Worm (Caenorhabditis elegans): Measurements from ENCODE around the gene F13B9.2.

The F13B9.2 gene

DNA sequence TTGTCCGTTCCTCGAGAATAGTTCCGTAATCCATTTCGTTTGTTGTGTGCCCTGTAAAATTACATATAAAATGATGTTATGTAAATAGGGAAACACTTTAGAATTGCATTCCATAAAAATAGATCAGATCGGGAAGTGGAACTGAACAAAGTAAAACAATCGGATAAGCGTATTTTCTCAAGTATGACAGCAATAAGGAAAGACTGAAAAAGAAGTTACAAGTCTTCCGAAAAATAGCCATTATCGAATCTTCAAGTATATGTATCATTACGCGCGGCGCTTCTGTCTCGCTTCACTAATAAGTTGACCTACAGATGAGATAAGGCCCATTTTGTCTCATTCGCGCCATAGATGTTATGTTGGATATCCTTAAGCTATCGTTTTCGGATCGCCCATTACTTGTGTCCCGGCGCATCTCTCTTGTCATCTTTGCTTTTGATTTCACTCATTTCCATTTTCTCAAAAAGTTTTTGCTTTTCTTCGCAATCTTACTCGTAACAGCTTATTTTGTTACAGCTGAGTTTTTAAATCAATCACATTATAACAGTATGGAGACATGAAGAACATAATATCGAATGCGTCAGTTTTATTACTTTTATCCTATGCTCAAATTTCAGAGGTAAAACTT lies at the start of gene F13B9.2, which contains the start of gene fis-2:
Gene F13B9.2, plus strand, starts transcription at position 515 of the 628 bp plus-strand sequence.
Gene fis-2, minus strand, starts transcription at position 51 of the 628 bp plus-strand sequence.
- TF ChIP-seq ama-1 (optimal IDR thresholded peaks at IDR 0.05) (no peak), aly-1 (tag; optimal IDR thresholded peaks at IDR 0.05) (no peak), scrt-1 (GFP tag; IDR thresholded peaks at IDR 0.05) (no peak), tra-4 (tag; optimal IDR thresholded peaks at IDR 0.05) (no peak), tbx-11 (GFP tag; IDR thresholded peaks at IDR 0.05) (no peak), pes-1 (GFP tag; IDR thresholded peaks at IDR 0.05) (no peak), ceh-13 (GFP tag; optimal IDR thresholded peaks at IDR 0.05) (no peak), tbx-37 (GFP tag; conservative IDR thresholded peaks at IDR 0.05) (no peak), ets-7 (tag; optimal IDR thresholded peaks at IDR 0.05) (no peak), flt-1 (GFP tag; IDR thresholded peaks at IDR 0.05) (no peak), B0310.2 (tag; optimal IDR thresholded peaks at IDR 0.05) (no peak)

DNA sequence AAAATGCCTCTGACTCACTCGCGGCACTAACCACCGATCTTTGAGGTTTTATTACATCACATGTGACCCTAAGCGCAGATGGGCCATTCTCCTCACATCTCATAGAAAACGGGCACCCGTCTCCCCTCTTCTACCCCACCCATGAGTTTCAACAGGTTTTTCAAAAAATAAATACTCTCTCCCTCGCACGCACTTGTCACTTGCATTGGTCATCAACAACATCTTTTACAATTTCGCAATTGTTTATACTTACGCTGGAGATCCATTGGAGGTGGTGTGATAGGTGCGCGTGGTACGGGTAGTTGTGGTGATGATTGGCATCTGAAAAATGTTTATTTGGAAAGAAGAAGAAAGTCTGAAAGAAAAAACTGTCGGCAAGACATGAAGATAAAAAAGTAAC lies 49.5 kb upstream of the F13B9.2 start, which contains the start of gene M60.4:
Gene M60.4, minus strand, starts transcription at position 321 of the 400 bp plus-strand sequence.
- no peak for TF ChIP-seq tbx-11 (GFP tag; IDR thresholded peaks at IDR 0.05)
- no peak for TF ChIP-seq hmbx-1 (tag; optimal IDR thresholded peaks at IDR 0.05)
- no peak for TF ChIP-seq hnd-1 (tag; optimal IDR thresholded peaks at IDR 0.05)

DNA sequence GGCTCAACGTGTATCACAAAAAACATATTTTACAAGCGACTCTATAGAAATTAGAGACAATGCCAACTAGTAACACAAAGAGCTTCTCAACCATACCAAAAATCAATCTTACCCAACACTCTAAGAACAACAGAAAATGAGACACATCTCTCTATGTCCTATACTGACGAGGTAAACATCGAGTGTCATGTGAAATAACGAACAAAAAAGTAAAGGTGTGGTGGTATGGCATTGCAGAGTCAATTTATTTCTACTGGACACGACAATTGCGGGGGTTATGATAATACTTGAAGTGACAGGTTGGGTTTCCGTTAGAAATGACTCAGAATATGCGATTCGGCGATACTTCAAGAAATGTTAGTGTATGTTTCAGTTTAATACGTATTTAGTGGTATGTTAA lies 49.0 kb upstream of the F13B9.2 start:
- TF ChIP-seq flt-1 (GFP tag; IDR thresholded peaks at IDR 0.05), result no peak
- no peak for TF ChIP-seq tbx-37 (GFP tag; conservative IDR thresholded peaks at IDR 0.05)
- TF ChIP-seq pes-1 (GFP tag; IDR thresholded peaks at IDR 0.05), result no peak
- TF ChIP-seq ceh-36 (tag; optimal IDR thresholded peaks at IDR 0.05), result no peak
- TF ChIP-seq tbx-11 (GFP tag; IDR thresholded peaks at IDR 0.05), result no peak
- no peak for TF ChIP-seq sea-1 (GFP tag; conservative IDR thresholded peaks at IDR 0.05)
- TF ChIP-seq ceh-13 (GFP tag; optimal IDR thresholded peaks at IDR 0.05), result no peak
- TF ChIP-seq F13C5.2 (tag; optimal IDR thresholded peaks at IDR 0.05), result no peak
- TF ChIP-seq tra-4 (tag; optimal IDR thresholded peaks at IDR 0.05), result no peak
- TF ChIP-seq aly-1 (tag; optimal IDR thresholded peaks at IDR 0.05), result no peak
- TF ChIP-seq hnd-1 (tag; optimal IDR thresholded peaks at IDR 0.05), result no peak
- no peak for TF ChIP-seq hmbx-1 (tag; optimal IDR thresholded peaks at IDR 0.05)
- TF ChIP-seq scrt-1 (GFP tag; IDR thresholded peaks at IDR 0.05), result no peak
- TF ChIP-seq ets-7 (tag; optimal IDR thresholded peaks at IDR 0.05), result no peak
- no peak for TF ChIP-seq hmg-4 (GFP tag; optimal IDR thresholded peaks at IDR 0.05)
- no peak for TF ChIP-seq ama-1 (optimal IDR thresholded peaks at IDR 0.05)

DNA sequence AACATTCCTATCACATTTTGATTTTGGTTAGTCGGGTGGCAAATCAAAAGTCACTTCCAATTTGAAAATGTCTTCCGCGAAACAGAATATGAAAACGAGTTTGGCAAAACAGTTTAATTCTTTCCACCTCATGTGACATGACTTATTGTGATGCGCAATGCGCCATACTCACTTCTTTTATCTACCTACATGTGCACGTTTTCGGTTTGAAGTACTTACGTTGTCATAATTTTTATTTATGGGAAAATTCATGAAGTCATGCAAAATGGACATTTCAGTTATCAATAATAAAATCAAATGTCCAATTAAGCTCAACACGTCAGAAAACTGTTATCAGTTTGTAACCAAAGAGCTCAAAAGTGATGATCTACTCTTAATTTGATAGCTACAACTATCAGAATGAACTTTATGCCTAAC lies 46.8 kb upstream of the F13B9.2 start:
- no peak for TF ChIP-seq aly-1 (tag; optimal IDR thresholded peaks at IDR 0.05)
- TF ChIP-seq flt-1 (GFP tag; IDR thresholded peaks at IDR 0.05), result no peak
- TF ChIP-seq ama-1 (optimal IDR thresholded peaks at IDR 0.05), result no peak
- TF ChIP-seq pes-1 (GFP tag; IDR thresholded peaks at IDR 0.05), result no peak
- TF ChIP-seq tbx-11 (GFP tag; IDR thresholded peaks at IDR 0.05), result no peak
- TF ChIP-seq ets-7 (tag; optimal IDR thresholded peaks at IDR 0.05), result no peak
- TF ChIP-seq ceh-13 (GFP tag; optimal IDR thresholded peaks at IDR 0.05), result no peak
- TF ChIP-seq sea-1 (GFP tag; conservative IDR thresholded peaks at IDR 0.05), result no peak
- TF ChIP-seq tra-4 (tag; optimal IDR thresholded peaks at IDR 0.05), result no peak
- TF ChIP-seq hmbx-1 (tag; optimal IDR thresholded peaks at IDR 0.05), result no peak
- no peak for TF ChIP-seq hnd-1 (tag; optimal IDR thresholded peaks at IDR 0.05)
- TF ChIP-seq B0310.2 (tag; optimal IDR thresholded peaks at IDR 0.05), result no peak
- TF ChIP-seq F13C5.2 (tag; optimal IDR thresholded peaks at IDR 0.05), result no peak
- no peak for TF ChIP-seq scrt-1 (GFP tag; IDR thresholded peaks at IDR 0.05)
- TF ChIP-seq tbx-37 (GFP tag; conservative IDR thresholded peaks at IDR 0.05), result no peak
- TF ChIP-seq hmg-4 (GFP tag; optimal IDR thresholded peaks at IDR 0.05), result no peak
- TF ChIP-seq ceh-36 (tag; optimal IDR thresholded peaks at IDR 0.05), result no peak

DNA sequence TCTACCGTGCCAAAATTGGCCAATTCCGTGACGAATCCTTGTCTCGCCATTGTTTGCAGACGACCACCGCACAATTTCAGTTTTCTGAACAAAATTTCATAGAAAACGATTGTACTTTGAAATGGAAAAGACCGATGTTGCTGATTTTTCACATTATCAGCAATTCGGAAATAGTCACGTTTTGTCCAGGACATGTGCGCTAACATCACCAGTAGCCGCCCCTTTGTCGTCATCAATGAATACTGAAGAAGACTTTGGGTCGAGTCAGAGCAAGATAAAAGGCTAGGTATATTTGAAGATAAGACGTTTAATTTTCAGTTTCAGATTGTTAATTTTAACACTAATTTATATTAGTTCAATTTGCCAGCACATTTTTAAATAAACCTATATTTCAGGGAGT lies 43.6 kb upstream of the F13B9.2 start, which contains the start of gene endu-2:
Gene endu-2, plus strand, starts transcription at position 396 of the 400 bp plus-strand sequence.
- no peak for TF ChIP-seq scrt-1 (GFP tag; IDR thresholded peaks at IDR 0.05)
- TF ChIP-seq hnd-1 (tag; optimal IDR thresholded peaks at IDR 0.05), result no peak
- TF ChIP-seq F13C5.2 (tag; optimal IDR thresholded peaks at IDR 0.05), result no peak
- no peak for TF ChIP-seq ceh-13 (GFP tag; optimal IDR thresholded peaks at IDR 0.05)
- TF ChIP-seq ets-7 (tag; optimal IDR thresholded peaks at IDR 0.05), result no peak
- TF ChIP-seq tbx-11 (GFP tag; IDR thresholded peaks at IDR 0.05), result no peak
- TF ChIP-seq flt-1 (GFP tag; IDR thresholded peaks at IDR 0.05), result no peak
- no peak for TF ChIP-seq sea-1 (GFP tag; conservative IDR thresholded peaks at IDR 0.05)

DNA sequence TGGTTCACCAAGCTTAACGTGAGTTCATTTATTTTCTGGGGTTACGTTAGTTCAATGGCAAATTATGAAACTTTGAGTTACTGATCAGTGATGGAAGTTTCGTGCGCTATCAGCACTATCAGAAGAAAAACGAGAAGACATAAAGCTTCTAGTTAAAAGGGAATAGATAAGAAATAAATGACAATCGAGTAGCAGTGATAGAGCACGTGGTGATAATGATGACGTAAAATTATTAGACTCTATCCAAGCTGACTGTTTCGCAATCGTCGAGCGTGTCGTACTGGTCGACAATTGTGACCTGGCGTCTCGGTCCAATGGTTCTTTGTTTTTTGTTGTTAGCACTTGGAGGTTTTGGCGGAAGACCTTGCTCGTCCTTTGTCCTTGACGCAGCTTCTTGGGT lies 42.4 kb upstream of the F13B9.2 start:
- no peak for TF ChIP-seq tra-4 (tag; optimal IDR thresholded peaks at IDR 0.05)
- TF ChIP-seq hmbx-1 (tag; optimal IDR thresholded peaks at IDR 0.05), result no peak
- TF ChIP-seq hnd-1 (tag; optimal IDR thresholded peaks at IDR 0.05), result no peak
- no peak for TF ChIP-seq flt-1 (GFP tag; IDR thresholded peaks at IDR 0.05)
- no peak for TF ChIP-seq aly-1 (tag; optimal IDR thresholded peaks at IDR 0.05)
- no peak for TF ChIP-seq ama-1 (optimal IDR thresholded peaks at IDR 0.05)
- no peak for TF ChIP-seq tbx-37 (GFP tag; conservative IDR thresholded peaks at IDR 0.05)
- no peak for TF ChIP-seq hmg-4 (GFP tag; optimal IDR thresholded peaks at IDR 0.05)
- no peak for TF ChIP-seq F13C5.2 (tag; optimal IDR thresholded peaks at IDR 0.05)

DNA sequence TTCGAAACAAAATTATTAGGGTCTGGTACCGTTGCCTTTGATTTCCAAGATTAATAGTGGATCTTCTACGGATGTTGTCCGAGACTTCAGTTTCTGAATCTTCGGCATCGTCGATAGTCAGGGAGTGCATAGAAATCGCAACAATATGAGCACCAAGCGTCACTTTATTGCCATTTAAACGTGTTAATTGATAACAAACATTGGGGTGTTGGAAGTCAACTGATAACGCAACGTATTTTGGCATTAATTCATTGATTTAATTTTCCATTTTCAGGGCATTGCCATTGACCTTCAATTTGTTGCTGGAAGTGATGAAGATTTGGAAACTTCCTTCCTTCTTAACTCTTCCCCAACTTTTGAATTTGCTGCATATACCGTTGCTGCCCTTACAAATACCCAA lies 39.4 kb upstream of the F13B9.2 start, which contains the start of gene kqt-2:
Gene kqt-2, minus strand, starts transcription at position 244 of the 400 bp plus-strand sequence.
- TF ChIP-seq F13C5.2 (tag; optimal IDR thresholded peaks at IDR 0.05) (no peak), aly-1 (tag; optimal IDR thresholded peaks at IDR 0.05) (no peak), ets-7 (tag; optimal IDR thresholded peaks at IDR 0.05) (no peak), scrt-1 (GFP tag; IDR thresholded peaks at IDR 0.05) (no peak), hnd-1 (tag; optimal IDR thresholded peaks at IDR 0.05) (no peak), pes-1 (GFP tag; IDR thresholded peaks at IDR 0.05) (no peak), ama-1 (optimal IDR thresholded peaks at IDR 0.05) (no peak)

DNA sequence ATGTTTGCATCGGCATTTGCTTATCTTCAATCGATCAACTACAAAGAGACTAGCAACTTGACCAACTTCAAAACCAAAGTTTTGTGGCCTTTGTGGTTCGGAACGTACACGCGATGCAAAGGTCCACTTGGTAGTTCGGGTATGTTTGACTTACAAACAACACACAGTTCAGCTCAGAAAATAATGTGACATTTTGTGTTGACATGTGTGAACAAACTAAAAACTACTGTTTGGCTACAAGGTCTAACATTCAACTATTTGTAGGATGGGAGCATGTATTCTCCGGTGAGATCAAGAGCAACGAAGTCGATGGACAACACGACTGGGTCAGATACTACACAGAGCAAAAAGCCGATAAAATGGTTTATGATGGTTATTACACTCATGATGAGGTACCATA lies 38.4 kb upstream of the F13B9.2 start:
- TF ChIP-seq hmbx-1 (tag; optimal IDR thresholded peaks at IDR 0.05) (no peak), ets-7 (tag; optimal IDR thresholded peaks at IDR 0.05) (no peak), ceh-36 (tag; optimal IDR thresholded peaks at IDR 0.05) (no peak), aly-1 (tag; optimal IDR thresholded peaks at IDR 0.05) (no peak), F13C5.2 (tag; optimal IDR thresholded peaks at IDR 0.05) (no peak), flt-1 (GFP tag; IDR thresholded peaks at IDR 0.05) (no peak), tbx-37 (GFP tag; conservative IDR thresholded peaks at IDR 0.05) (no peak), sea-1 (GFP tag; conservative IDR thresholded peaks at IDR 0.05) (no peak), B0310.2 (tag; optimal IDR thresholded peaks at IDR 0.05) (no peak), ceh-13 (GFP tag; optimal IDR thresholded peaks at IDR 0.05) (no peak), tbx-11 (GFP tag; IDR thresholded peaks at IDR 0.05) (no peak), pes-1 (GFP tag; IDR thresholded peaks at IDR 0.05) (no peak), hnd-1 (tag; optimal IDR thresholded peaks at IDR 0.05) (no peak), tra-4 (tag; optimal IDR thresholded peaks at IDR 0.05) (no peak), hmg-4 (GFP tag; optimal IDR thresholded peaks at IDR 0.05) (no peak), ama-1 (optimal IDR thresholded peaks at IDR 0.05) (no peak), scrt-1 (GFP tag; IDR thresholded peaks at IDR 0.05) (no peak)
